Worm (Caenorhabditis elegans) whole organism, L4/young adult: ENCODE results near the gene cec-3.

Experiments
- W03F9.2 ChIP-seq: fragments of 150-350 bp; optimal IDR thresholded peaks from 2 replicates; lab custom pipeline; 2014; ENCODE audit warnings: missing biosample characterization, missing genetic modification characterization
- dao-5 ChIP-seq: sonication (generic microtip); optimal IDR thresholded peaks from 2 replicates; lab custom pipeline; 2016; ENCODE audit warnings: missing genotype, missing genetic modification characterization, moderate library complexity, missing compliant biosample characterization
- him-1 ChIP-seq: sonication (generic microtip); optimal IDR thresholded peaks from 2 replicates; lab custom pipeline; 2016; ENCODE audit warnings: missing genotype, missing genetic modification reagents, missing genetic modification characterization, missing compliant biosample characterization

ce11 chrII:7895190-7895589 lies 37.8 kb upstream of the cec-3 start:
- TF ChIP-seq him-1 (tag; lab: Kevin White, UChicago) (no peak), dao-5 (tag; lab: Kevin White, UChicago) (no peak), W03F9.2 (no peak)
